Worm (Caenorhabditis elegans): ENCODE data around the gene Y47A7.2.

Y47A7.2 gene

ce11 chrV:5198240-5198639 is at the start of gene Y47A7.2:
TSS of gene Y47A7.2 (minus strand) at chrV:5198340.
- TF ChIP-seq unc-39 (tag; optimal IDR thresholded peaks at IDR 0.05) = no peak
- no peak for TF ChIP-seq lin-39 (tag; optimal IDR thresholded peaks at IDR 0.05)
- no peak for TF ChIP-seq nhr-23 (tag; optimal IDR thresholded peaks at IDR 0.05)

- TF ChIP-seq unc-55 (GFP tag; optimal IDR thresholded peaks at IDR 0.05) = no peak
- TF ChIP-seq nhr-11 (tag; optimal IDR thresholded peaks at IDR 0.05) = no peak
- no peak for TF ChIP-seq sem-4 (tag; optimal IDR thresholded peaks at IDR 0.05)
- no peak for TF ChIP-seq lin-11 (tag; optimal IDR thresholded peaks at IDR 0.05)
- TF ChIP-seq nhr-25 (tag; optimal IDR thresholded peaks at IDR 0.05) = no peak
- no peak for TF ChIP-seq ceh-16 (tag; optimal IDR thresholded peaks at IDR 0.05)
- no peak for TF ChIP-seq ceh-82 (tag; optimal IDR thresholded peaks at IDR 0.05)
- TF ChIP-seq F13H6.1 (tag; optimal IDR thresholded peaks at IDR 0.05) = no peak
- no peak for TF ChIP-seq C34F6.9 (tag; optimal IDR thresholded peaks at IDR 0.05)
- TF ChIP-seq nhr-237 (tag; optimal IDR thresholded peaks at IDR 0.05) = no peak
- no peak for TF ChIP-seq sma-3 (GFP tag; optimal IDR thresholded peaks at IDR 0.05)
- no peak for TF ChIP-seq R02D3.7 (tag; optimal IDR thresholded peaks at IDR 0.05)
- TF ChIP-seq nhr-10 (tag; optimal IDR thresholded peaks at IDR 0.05) = no peak
- TF ChIP-seq nhr-12 (tag; optimal IDR thresholded peaks at IDR 0.05) = no peak
- TF ChIP-seq snpc-4 (tag; optimal IDR thresholded peaks at IDR 0.05) = no peak
- no peak for TF ChIP-seq Y55F3AM.14 (GFP tag; optimal IDR thresholded peaks at IDR 0.05)
- TF ChIP-seq fos-1 (tag; optimal IDR thresholded peaks at IDR 0.05) = no peak
- no peak for TF ChIP-seq unc-39 (tag; optimal IDR thresholded peaks at IDR 0.05)
Measured at ce11 chrV:5243036-5243435, 44.9 kb upstream of the Y47A7.2 start, which contains the start of gene cest-35.1. TSS of gene cest-35.1 (minus strand) at chrV:5243136.

ce11 chrV:5239903-5240302 is 41.8 kb upstream of the Y47A7.2 start, which contains the start of gene B0238.15:
TSS of gene B0238.15 (plus strand) at chrV:5240203.
- TF ChIP-seq unc-39 (tag; optimal IDR thresholded peaks at IDR 0.05) (no peak), nhr-12 (tag; optimal IDR thresholded peaks at IDR 0.05) (no peak), nhr-11 (tag; optimal IDR thresholded peaks at IDR 0.05) (no peak), ceh-82 (tag; optimal IDR thresholded peaks at IDR 0.05) (no peak), C34F6.9 (tag; optimal IDR thresholded peaks at IDR 0.05) (no peak), nhr-77 (tag; optimal IDR thresholded peaks at IDR 0.05) (no peak), mbf-1 (tag; optimal IDR thresholded peaks at IDR 0.05) (no peak)

ce11 chrV:5239404-5239803 is 41.3 kb upstream of the Y47A7.2 start, which contains the start of gene C52A10.3:
TSS of gene C52A10.3 (minus strand) at chrV:5239504.
- TF ChIP-seq unc-62 (GFP tag; optimal IDR thresholded peaks at IDR 0.05) (no peak), sma-3 (GFP tag; optimal IDR thresholded peaks at IDR 0.05) (no peak), nhr-12 (tag; optimal IDR thresholded peaks at IDR 0.05) (no peak), zag-1 (tag; optimal IDR thresholded peaks at IDR 0.05) (no peak), nhr-129 (tag; optimal IDR thresholded peaks at IDR 0.05) (no peak), sma-9 (GFP tag; optimal IDR thresholded peaks at IDR 0.05) (no peak), sma-9 (tag; optimal IDR thresholded peaks at IDR 0.05) (no peak), nhr-23 (tag; optimal IDR thresholded peaks at IDR 0.05) (no peak), lin-13 (GFP tag; optimal IDR thresholded peaks at IDR 0.05) (no peak), lin-11 (tag; optimal IDR thresholded peaks at IDR 0.05) (no peak), fos-1 (tag; optimal IDR thresholded peaks at IDR 0.05) (no peak), ZK546.5 (tag; optimal IDR thresholded peaks at IDR 0.05) (no peak), ceh-82 (tag; optimal IDR thresholded peaks at IDR 0.05) (no peak), snpc-4 (tag; optimal IDR thresholded peaks at IDR 0.05) (no peak), unc-39 (tag; optimal IDR thresholded peaks at IDR 0.05) (no peak), lin-39 (tag; optimal IDR thresholded peaks at IDR 0.05) (no peak), lsy-2 (tag; optimal IDR thresholded peaks at IDR 0.05) (no peak), elt-3 (tag; optimal IDR thresholded peaks at IDR 0.05) (no peak), mdl-1 (tag; optimal IDR thresholded peaks at IDR 0.05) (no peak)

- no peak for TF ChIP-seq unc-39 (tag; optimal IDR thresholded peaks at IDR 0.05)
- no peak for TF ChIP-seq sma-9 (GFP tag; optimal IDR thresholded peaks at IDR 0.05)
- no peak for TF ChIP-seq sma-9 (tag; optimal IDR thresholded peaks at IDR 0.05)
- no peak for TF ChIP-seq nhr-12 (tag; optimal IDR thresholded peaks at IDR 0.05)
- no peak for TF ChIP-seq lin-11 (tag; optimal IDR thresholded peaks at IDR 0.05)
- TF ChIP-seq blmp-1 (tag; optimal IDR thresholded peaks at IDR 0.05; ENCODE audit: insufficient read depth) = no peak
- no peak for TF ChIP-seq C34F6.9 (tag; optimal IDR thresholded peaks at IDR 0.05)
- no peak for TF ChIP-seq lsy-2 (tag; optimal IDR thresholded peaks at IDR 0.05)
- TF ChIP-seq zag-1 (tag; optimal IDR thresholded peaks at IDR 0.05) = no peak
- no peak for TF ChIP-seq elt-3 (tag; optimal IDR thresholded peaks at IDR 0.05)
- TF ChIP-seq nhr-25 (tag; optimal IDR thresholded peaks at IDR 0.05) = no peak
- TF ChIP-seq elt-1 (tag; optimal IDR thresholded peaks at IDR 0.05) = no peak
- TF ChIP-seq ceh-82 (tag; optimal IDR thresholded peaks at IDR 0.05) = no peak
- TF ChIP-seq nhr-11 (tag; optimal IDR thresholded peaks at IDR 0.05) = no peak
- no peak for TF ChIP-seq nhr-10 (tag; optimal IDR thresholded peaks at IDR 0.05)
- TF ChIP-seq lin-13 (GFP tag; optimal IDR thresholded peaks at IDR 0.05) = no peak
- no peak for TF ChIP-seq ZK546.5 (tag; optimal IDR thresholded peaks at IDR 0.05)
- TF ChIP-seq nhr-237 (tag; optimal IDR thresholded peaks at IDR 0.05) = no peak
- no peak for TF ChIP-seq skn-1 (tag; optimal IDR thresholded peaks at IDR 0.05)
- TF ChIP-seq sma-3 (GFP tag; optimal IDR thresholded peaks at IDR 0.05) = no peak
- TF ChIP-seq ztf-4 (tag; optimal IDR thresholded peaks at IDR 0.05) = no peak
Measured at ce11 chrV:5237116-5237515, 39.0 kb upstream of the Y47A7.2 start, which contains the start of gene cest-35.2. TSS of gene cest-35.2 (minus strand) at chrV:5237216.
